Worm (Caenorhabditis elegans) whole organism, L2 larva: Measurements from ENCODE around the gene srh-148.

ENCODE experiments used
- F13H6.1 ChIP-seq: sonication (generic microtip); optimal IDR thresholded peaks from 2 replicates; lab custom pipeline; 2016; ENCODE audit warnings: missing genetic modification characterization, missing compliant biosample characterization
- ZK546.5 ChIP-seq: sonication (generic microtip); optimal IDR thresholded peaks from 2 replicates; lab custom pipeline; 2017; ENCODE audit warnings: missing biosample characterization, missing genetic modification characterization
- ama-1 ChIP-seq: fragments of 150-350 bp; optimal IDR thresholded peaks from 2 replicates; lab custom pipeline; 2018; ENCODE audit warnings: inconsistent platforms
- blmp-1 ChIP-seq: sonication (generic microtip); optimal IDR thresholded peaks from 2 replicates; lab custom pipeline; 2017; ENCODE audit warnings: missing genetic modification characterization, mild to moderate bottlenecking, missing compliant biosample characterization, antibody characterized with exemption, moderate library complexity; ENCODE audit not compliant: insufficient read depth
- ceh-82 ChIP-seq: fragments of 150-350 bp; optimal IDR thresholded peaks from 2 replicates; lab custom pipeline; 2014; ENCODE audit warnings: missing biosample characterization, missing genetic modification characterization
- crh-2 ChIP-seq: sonication (generic microtip); optimal IDR thresholded peaks from 2 replicates; lab custom pipeline; 2017; ENCODE audit warnings: missing biosample characterization, missing genetic modification characterization
- egl-27 ChIP-seq: sonication (generic microtip); optimal IDR thresholded peaks from 3 replicates; lab custom pipeline; 2017; ENCODE audit warnings: missing biosample characterization, missing genetic modification reagents, missing genetic modification characterization
- elt-1 ChIP-seq: fragments of 150-350 bp; optimal IDR thresholded peaks from 2 replicates; lab custom pipeline; 2014; ENCODE audit warnings: missing biosample characterization, missing genetic modification characterization
- fos-1 ChIP-seq: fragments of 150-350 bp; optimal IDR thresholded peaks from 2 replicates; lab custom pipeline; 2014; ENCODE audit warnings: missing biosample characterization, missing genetic modification characterization
- lin-11 ChIP-seq: fragments of 150-350 bp; sonication (generic microtip); optimal IDR thresholded peaks from 2 replicates; lab custom pipeline; 2014; ENCODE audit warnings: missing biosample characterization, missing genetic modification characterization, inconsistent platforms, mixed read lengths
- lin-13 ChIP-seq: fragments of 150-350 bp; optimal IDR thresholded peaks from 2 replicates; lab custom pipeline; 2014; ENCODE audit warnings: missing biosample characterization, missing genetic modification reagents, missing genetic modification characterization
- lin-39 ChIP-seq: fragments of 150-350 bp; optimal IDR thresholded peaks from 2 replicates; lab custom pipeline; 2014; ENCODE audit warnings: missing biosample characterization, missing genetic modification reagents, missing genetic modification characterization
- lsy-2 ChIP-seq, 2 experiments: fragments of 150-350 bp in 1 of 2; sonication (generic microtip) in 1 of 2; optimal IDR thresholded peaks; 2 replicates each; lab custom pipeline; 2014 to 2017; ENCODE audit warnings: missing biosample characterization in 2 of 2, missing genetic modification characterization in 2 of 2
- mab-5 ChIP-seq: fragments of 150-350 bp; optimal IDR thresholded peaks from 2 replicates; lab custom pipeline; 2014; ENCODE audit warnings: missing biosample characterization, missing genetic modification characterization
- mbf-1 ChIP-seq: sonication (generic microtip); optimal IDR thresholded peaks from 2 replicates; lab custom pipeline; 2017; ENCODE audit warnings: missing biosample characterization, missing genetic modification characterization
- nhr-10 ChIP-seq: sonication (generic microtip); optimal IDR thresholded peaks from 2 replicates; lab custom pipeline; 2017; ENCODE audit warnings: missing biosample characterization, missing genetic modification characterization
- nhr-11 ChIP-seq: fragments of 150-350 bp; optimal IDR thresholded peaks from 2 replicates; lab custom pipeline; 2014; ENCODE audit warnings: missing biosample characterization, missing genetic modification characterization
- nhr-12 ChIP-seq: fragments of 150-350 bp; optimal IDR thresholded peaks from 2 replicates; lab custom pipeline; 2014; ENCODE audit warnings: missing biosample characterization, missing genetic modification characterization
- nhr-129 ChIP-seq: fragments of 150-350 bp; optimal IDR thresholded peaks from 2 replicates; lab custom pipeline; 2014; ENCODE audit warnings: missing biosample characterization, missing genetic modification characterization
- nhr-21 ChIP-seq: fragments of 150-350 bp; optimal IDR thresholded peaks from 2 replicates; lab custom pipeline; 2014; ENCODE audit warnings: missing biosample characterization, missing genetic modification characterization
- nhr-23 ChIP-seq: fragments of 150-350 bp; optimal IDR thresholded peaks from 2 replicates; lab custom pipeline; 2014; ENCODE audit warnings: missing biosample characterization, missing genetic modification reagents, missing genetic modification characterization
- nhr-25 ChIP-seq: fragments of 150-350 bp; sonication (generic microtip); optimal IDR thresholded peaks from 3 replicates; lab custom pipeline; 2014; ENCODE audit warnings: missing biosample characterization, missing genetic modification characterization
- nhr-77 ChIP-seq: fragments of 150-350 bp; optimal IDR thresholded peaks from 2 replicates; lab custom pipeline; 2014; ENCODE audit warnings: missing biosample characterization, missing genetic modification characterization
- peb-1 ChIP-seq: fragments of 150-350 bp; optimal IDR thresholded peaks from 2 replicates; lab custom pipeline; 2014; ENCODE audit warnings: missing biosample characterization, missing genetic modification characterization
- skn-1 ChIP-seq: sonication (generic microtip); optimal IDR thresholded peaks from 2 replicates; lab custom pipeline; 2017; ENCODE audit warnings: missing biosample characterization, missing genetic modification characterization
- sma-3 ChIP-seq: sonication (generic microtip); optimal IDR thresholded peaks from 2 replicates; lab custom pipeline; 2016; ENCODE audit warnings: missing genetic modification reagents, missing genetic modification characterization, missing compliant biosample characterization
- sma-9 ChIP-seq, 2 experiments: fragments of 150-350 bp in 1 of 2; sonication (generic microtip) in 1 of 2; optimal IDR thresholded peaks; 2 replicates each; lab custom pipeline; 2014 to 2016; ENCODE audit warnings: missing genetic modification characterization in 2 of 2, mild to moderate bottlenecking in 1 of 2, missing biosample characterization in 1 of 2, missing compliant biosample characterization in 1 of 2, missing genetic modification reagents in 1 of 2, moderate library complexity in 1 of 2
- snpc-4 ChIP-seq: fragments of 150-350 bp; optimal IDR thresholded peaks from 2 replicates; lab custom pipeline; 2014; ENCODE audit warnings: missing biosample characterization, missing genetic modification characterization
- unc-39 ChIP-seq: fragments of 150-350 bp; optimal IDR thresholded peaks from 2 replicates; lab custom pipeline; 2014; ENCODE audit warnings: missing biosample characterization, missing genetic modification characterization
- unc-55 ChIP-seq: fragments of 150-350 bp; sonication (generic microtip); optimal IDR thresholded peaks from 3 replicates; lab custom pipeline; 2014; ENCODE audit warnings: missing biosample characterization, missing genetic modification reagents, missing genetic modification characterization
- unc-62 ChIP-seq: fragments of 150-350 bp; optimal IDR thresholded peaks from 2 replicates; lab custom pipeline; 2014; ENCODE audit warnings: missing biosample characterization, missing genetic modification reagents, missing genetic modification characterization
- ztf-1 ChIP-seq: fragments of 200-800 bp; sonication (Bioruptor generic); conservative IDR thresholded peaks from 2 replicates; pipeline ENCODE4 v1.3.6; 2022; ENCODE audit warnings: missing genetic modification characterization, missing compliant biosample characterization
- ztf-11 ChIP-seq: sonication (generic microtip); optimal IDR thresholded peaks from 2 replicates; lab custom pipeline; 2017; ENCODE audit warnings: missing biosample characterization, missing genetic modification characterization
- ztf-4 ChIP-seq: fragments of 150-350 bp; optimal IDR thresholded peaks from 2 replicates; lab custom pipeline; 2014; ENCODE audit warnings: missing biosample characterization, missing genetic modification characterization

Gene srh-148

ce11 chrV:15872273-15872672, 14.1 kb upstream of the srh-148 start, which contains the start of gene str-56:
str-56 (plus strand) TSS chrV:15872573.
- TF ChIP-seq fos-1 (tag; lab: Kevin White, UChicago) (no peak), lin-11 (tag; lab: Kevin White, UChicago) (no peak)

ce11 chrV:15870356-15870755, 12.2 kb upstream of the srh-148 start, which contains the start of gene str-57:
str-57 (plus strand) TSS chrV:15870656.
- TF ChIP-seq ceh-82 (tag; lab: Kevin White, UChicago), result no peak
- no peak for TF ChIP-seq crh-2 (tag; lab: Kevin White, UChicago)
- no peak for TF ChIP-seq skn-1 (tag; lab: Kevin White, UChicago)
- TF ChIP-seq, all 48 proteins: peak for 0

ce11 chrV:15867373-15867772, 9.2 kb upstream of the srh-148 start, which contains the start of gene fbxa-197:
fbxa-197 (plus strand) TSS chrV:15867673.
- TF ChIP-seq ztf-11 (tag; lab: Kevin White, UChicago), result no peak
- no peak for TF ChIP-seq lin-13 (GFP tag; lab: Kevin White, UChicago)
- no peak for TF ChIP-seq elt-1
- no peak for TF ChIP-seq nhr-11
- no peak for TF ChIP-seq nhr-77 (tag; lab: Kevin White, UChicago)
- TF ChIP-seq nhr-21 (tag; lab: Kevin White, UChicago), result no peak
- TF ChIP-seq nhr-23 (tag; lab: Kevin White, UChicago), result no peak
- TF ChIP-seq sma-3, result no peak
- no peak for TF ChIP-seq blmp-1 (tag; lab: Kevin White, UChicago)
- no peak for TF ChIP-seq lin-39 (tag; lab: Kevin White, UChicago)
- TF ChIP-seq snpc-4, result no peak
- TF ChIP-seq unc-55 (GFP tag; lab: Kevin White, UChicago), result no peak

DNA sequence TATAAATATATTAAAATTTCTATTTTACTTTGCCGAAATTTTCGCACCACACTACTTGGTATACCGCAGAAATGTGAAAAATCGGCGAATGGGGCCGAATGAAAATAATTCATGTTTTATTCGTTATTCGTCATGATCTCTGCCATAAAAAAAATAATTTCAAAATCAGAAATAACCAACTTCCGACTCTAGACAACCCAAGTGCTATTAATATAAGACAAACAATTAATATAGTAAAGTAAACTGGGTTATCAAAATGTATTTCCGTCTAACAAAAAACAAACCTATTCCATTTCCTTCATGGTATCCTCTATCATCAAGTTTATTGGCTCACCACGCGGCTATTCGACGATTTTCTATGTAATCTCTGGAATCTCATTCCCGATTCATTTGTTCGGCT, 7.6 kb upstream of the srh-148 start, which contains the start of gene srh-293:
Gene srh-293 (plus strand): TSS at position 301 of the 400 bp plus-strand sequence.
- no peak for TF ChIP-seq lin-13 (GFP tag; lab: Kevin White, UChicago)
- TF ChIP-seq lsy-2 (tag; optimal IDR thresholded peaks at IDR 0.05; lab: Kevin White, UChicago), result no peak
- TF ChIP-seq ZK546.5 (tag; lab: Kevin White, UChicago), result no peak
- TF ChIP-seq nhr-129 (tag; lab: Kevin White, UChicago), result no peak
- no peak for TF ChIP-seq blmp-1 (tag; lab: Kevin White, UChicago)
- TF ChIP-seq nhr-25 (tag; lab: Kevin White, UChicago), result no peak
- TF ChIP-seq ztf-4 (tag; lab: Kevin White, UChicago), result no peak
- no peak for TF ChIP-seq mab-5 (tag; lab: Kevin White, UChicago)
- no peak for TF ChIP-seq egl-27 (tag; lab: Kevin White, UChicago)
- TF ChIP-seq nhr-12, result no peak
- no peak for TF ChIP-seq elt-1
- TF ChIP-seq unc-62 (GFP tag; lab: Kevin White, UChicago), result no peak
- TF ChIP-seq unc-55 (GFP tag; lab: Kevin White, UChicago), result no peak
- no peak for TF ChIP-seq ztf-11 (tag; lab: Kevin White, UChicago)
- no peak for TF ChIP-seq ztf-1 (GFP tag; lab: Robert Waterston, UW)
- TF ChIP-seq ama-1 (lab: Kevin White, UChicago), result no peak
- no peak for TF ChIP-seq F13H6.1

DNA sequence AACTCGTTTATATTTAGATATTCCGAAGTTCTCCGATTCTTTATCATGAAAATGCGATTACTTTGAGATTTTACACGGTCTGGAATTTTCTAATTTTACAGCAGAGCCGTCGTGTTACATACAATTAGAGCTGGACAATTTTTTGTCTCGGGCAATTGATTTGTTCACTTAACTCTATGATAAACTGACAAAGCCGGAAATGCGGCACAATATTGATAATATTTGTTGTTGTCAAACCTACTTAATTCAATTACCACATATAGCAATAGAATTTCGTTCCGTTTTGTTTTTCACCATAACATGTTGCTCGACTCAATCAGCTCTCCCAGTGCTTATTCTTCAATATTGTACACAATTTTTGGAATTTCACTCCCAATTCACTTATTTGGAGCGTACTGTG, 4.8 kb upstream of the srh-148 start, which contains the start of gene srh-299:
Gene srh-299 (plus strand): TSS at position 301 of the 400 bp plus-strand sequence.
- TF ChIP-seq peb-1 (no peak), nhr-12 (no peak), sma-9 (GFP tag; optimal IDR thresholded peaks at IDR 0.05; lab: Kevin White, UChicago) (no peak), sma-9 (tag; optimal IDR thresholded peaks at IDR 0.05; lab: Kevin White, UChicago) (no peak), nhr-10 (no peak), unc-62 (GFP tag; lab: Kevin White, UChicago) (no peak), mbf-1 (tag; lab: Kevin White, UChicago) (no peak), nhr-77 (tag; lab: Kevin White, UChicago) (no peak), ztf-1 (GFP tag; lab: Robert Waterston, UW) (no peak), blmp-1 (tag; lab: Kevin White, UChicago) (no peak), ztf-4 (tag; lab: Kevin White, UChicago) (no peak), unc-39 (tag; lab: Kevin White, UChicago) (no peak)
